Worm (Caenorhabditis elegans) whole organism, L3 larva: ENCODE results near the gene math-28.

ENCODE experiments used
- R02D3.7 ChIP-seq: fragments of 150-350 bp; optimal IDR thresholded peaks from 2 replicates; lab custom pipeline; 2014; ENCODE audit warnings: missing biosample characterization, missing genetic modification characterization
- ceh-16 ChIP-seq: sonication (generic microtip); optimal IDR thresholded peaks from 2 replicates; lab custom pipeline; 2017; ENCODE audit warnings: missing biosample characterization, missing genetic modification characterization
- ceh-28 ChIP-seq: fragments of 150-350 bp; optimal IDR thresholded peaks from 2 replicates; lab custom pipeline; 2014; ENCODE audit warnings: missing biosample characterization, missing genetic modification reagents, missing genetic modification characterization
- ceh-82 ChIP-seq: fragments of 150-350 bp; optimal IDR thresholded peaks from 2 replicates; lab custom pipeline; 2014; ENCODE audit warnings: missing biosample characterization, missing genetic modification characterization
- ceh-9 ChIP-seq: sonication (generic microtip); optimal IDR thresholded peaks from 2 replicates; lab custom pipeline; 2018; ENCODE audit warnings: missing biosample characterization, missing genetic modification characterization
- daf-12 ChIP-seq: fragments of 150-350 bp; optimal IDR thresholded peaks from 2 replicates; lab custom pipeline; 2014; ENCODE audit warnings: missing biosample characterization, missing genetic modification reagents, missing genetic modification characterization
- egl-27 ChIP-seq: sonication (generic microtip); optimal IDR thresholded peaks from 4 replicates; lab custom pipeline; 2017; ENCODE audit warnings: missing biosample characterization, missing genetic modification reagents, missing genetic modification characterization
- elt-1 ChIP-seq: fragments of 150-350 bp; optimal IDR thresholded peaks from 2 replicates; lab custom pipeline; 2014; ENCODE audit warnings: missing biosample characterization, missing genetic modification characterization
- elt-2 ChIP-seq: sonication (generic microtip); optimal IDR thresholded peaks from 2 replicates; lab custom pipeline; 2016; ENCODE audit warnings: missing genetic modification reagents, mild to moderate bottlenecking, missing genetic modification characterization, missing compliant biosample characterization
- eor-1 ChIP-seq, 2 experiments: fragments of 150-350 bp; optimal IDR thresholded peaks; 2 replicates each; lab custom pipeline; 2014 to 2018; ENCODE audit warnings: missing biosample characterization in 2 of 2, missing genetic modification characterization in 2 of 2
- fkh-10 ChIP-seq: sonication (generic microtip); optimal IDR thresholded peaks from 2 replicates; lab custom pipeline; 2017; ENCODE audit warnings: missing biosample characterization, missing genetic modification reagents, missing genetic modification characterization
- fos-1 ChIP-seq: fragments of 150-350 bp; optimal IDR thresholded peaks from 2 replicates; lab custom pipeline; 2014; ENCODE audit warnings: missing biosample characterization, missing genetic modification characterization
- hmg-11 ChIP-seq: sonication (generic microtip); optimal IDR thresholded peaks from 2 replicates; lab custom pipeline; 2016; ENCODE audit warnings: missing genetic modification characterization, missing compliant biosample characterization
- jun-1 ChIP-seq: fragments of 150-350 bp; optimal IDR thresholded peaks from 2 replicates; lab custom pipeline; 2014; ENCODE audit warnings: missing biosample characterization, missing genetic modification reagents, missing genetic modification characterization
- lin-15B ChIP-seq: fragments of 150-350 bp; optimal IDR thresholded peaks from 2 replicates; lab custom pipeline; 2014; ENCODE audit warnings: missing biosample characterization, missing genetic modification characterization
- mdl-1 ChIP-seq: fragments of 150-350 bp; optimal IDR thresholded peaks from 2 replicates; lab custom pipeline; 2014; ENCODE audit warnings: missing biosample characterization, missing genetic modification characterization
- mml-1 ChIP-seq: fragments of 150-350 bp; sonication (generic microtip); optimal IDR thresholded peaks from 3 replicates; lab custom pipeline; 2014; ENCODE audit warnings: missing biosample characterization, missing genetic modification characterization
- nfya-1 ChIP-seq: sonication (generic microtip); optimal IDR thresholded peaks from 2 replicates; lab custom pipeline; 2017; ENCODE audit warnings: missing genetic modification characterization, mild to moderate bottlenecking, missing compliant biosample characterization, antibody characterized with exemption, moderate library complexity; ENCODE audit not compliant: insufficient read depth
- nhr-12 ChIP-seq: fragments of 150-350 bp; optimal IDR thresholded peaks from 2 replicates; lab custom pipeline; 2014; ENCODE audit warnings: missing biosample characterization, missing genetic modification characterization
- nhr-23 ChIP-seq: fragments of 150-350 bp; optimal IDR thresholded peaks from 2 replicates; lab custom pipeline; 2014; ENCODE audit warnings: missing biosample characterization, missing genetic modification reagents, missing genetic modification characterization
- nhr-237 ChIP-seq: fragments of 150-350 bp; optimal IDR thresholded peaks from 2 replicates; lab custom pipeline; 2014; ENCODE audit warnings: missing biosample characterization, missing genetic modification characterization
- nhr-43 ChIP-seq: sonication (generic microtip); optimal IDR thresholded peaks from 2 replicates; lab custom pipeline; 2016; ENCODE audit warnings: mild to moderate bottlenecking, missing genetic modification characterization, missing compliant biosample characterization; ENCODE audit not compliant: poor library complexity, severe bottlenecking
- nhr-67 ChIP-seq: fragments of 150-350 bp; optimal IDR thresholded peaks from 2 replicates; lab custom pipeline; 2014; ENCODE audit warnings: missing biosample characterization, missing genetic modification characterization
- nhr-77 ChIP-seq: fragments of 150-350 bp; optimal IDR thresholded peaks from 2 replicates; lab custom pipeline; 2014; ENCODE audit warnings: missing biosample characterization, missing genetic modification characterization
- pha-4 ChIP-seq: fragments of 150-350 bp; optimal IDR thresholded peaks from 2 replicates; lab custom pipeline; 2014; ENCODE audit warnings: missing biosample characterization, missing genetic modification reagents, missing genetic modification characterization
- pqm-1 ChIP-seq: fragments of 150-350 bp; optimal IDR thresholded peaks from 2 replicates; lab custom pipeline; 2017; ENCODE audit warnings: missing biosample characterization, missing genetic modification characterization, inconsistent platforms
- sea-2 ChIP-seq: fragments of 150-350 bp; sonication (generic microtip); optimal IDR thresholded peaks from 4 replicates; lab custom pipeline; 2014; ENCODE audit warnings: missing biosample characterization, missing genetic modification reagents, missing genetic modification characterization
- snpc-4 ChIP-seq: fragments of 150-350 bp; optimal IDR thresholded peaks from 2 replicates; lab custom pipeline; 2014; ENCODE audit warnings: missing biosample characterization, missing genetic modification characterization
- tbx-2 ChIP-seq: sonication (generic microtip); optimal IDR thresholded peaks from 2 replicates; lab custom pipeline; 2016; ENCODE audit warnings: mild to moderate bottlenecking, missing genetic modification characterization, missing compliant biosample characterization
- unc-39 ChIP-seq: sonication (generic microtip); optimal IDR thresholded peaks from 4 replicates; lab custom pipeline; 2017; ENCODE audit warnings: missing biosample characterization, missing genetic modification characterization
- ztf-11 ChIP-seq: fragments of 150-350 bp; optimal IDR thresholded peaks from 2 replicates; lab custom pipeline; 2014; ENCODE audit warnings: missing biosample characterization, missing genetic modification characterization

The math-28 gene

DNA sequence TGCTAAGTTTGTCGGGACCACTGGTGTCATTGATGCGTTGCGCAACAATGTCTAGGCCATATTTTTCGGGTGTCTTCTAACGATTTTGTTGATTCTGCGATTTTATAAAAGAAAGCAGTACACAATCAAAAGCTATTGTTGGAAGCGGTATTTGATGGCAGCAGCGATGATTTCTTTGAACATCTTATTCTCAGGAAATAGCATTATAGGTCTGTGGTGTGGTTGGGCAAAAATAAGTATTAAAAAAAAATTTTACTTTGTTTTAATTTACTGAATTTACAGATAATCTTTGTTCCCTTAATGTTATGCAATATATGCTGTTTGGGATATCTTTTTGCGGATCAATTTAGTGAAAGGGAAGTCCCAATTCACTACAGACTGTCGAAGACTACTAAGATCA lies 6.1 kb upstream of the math-28 start, which contains the start of gene F36H5.10:
F36H5.10 (plus strand) TSS at position 301 of the 400 bp plus-strand sequence.
- TF ChIP-seq tbx-2 (tag; lab: Kevin White, UChicago) (no peak), unc-39 (tag; lab: Kevin White, UChicago) (no peak), elt-1 (tag; lab: Kevin White, UChicago) (no peak), nhr-12 (tag; lab: Kevin White, UChicago) (no peak), mml-1 (tag; lab: Kevin White, UChicago) (no peak), nhr-23 (no peak), ceh-82 (tag; lab: Kevin White, UChicago) (no peak), egl-27 (tag; lab: Kevin White, UChicago) (no peak), ztf-11 (tag; lab: Kevin White, UChicago) (no peak), nhr-43 (no peak), jun-1 (tag; lab: Kevin White, UChicago) (no peak), lin-15B (tag; lab: Kevin White, UChicago) (no peak), daf-12 (tag; lab: Kevin White, UChicago) (no peak), ceh-9 (tag; lab: Kevin White, UChicago) (no peak), pha-4 (tag; lab: Kevin White, UChicago) (no peak), mdl-1 (tag; lab: Kevin White, UChicago) (no peak), nhr-67 (no peak), sea-2 (no peak), ceh-28 (no peak)

DNA sequence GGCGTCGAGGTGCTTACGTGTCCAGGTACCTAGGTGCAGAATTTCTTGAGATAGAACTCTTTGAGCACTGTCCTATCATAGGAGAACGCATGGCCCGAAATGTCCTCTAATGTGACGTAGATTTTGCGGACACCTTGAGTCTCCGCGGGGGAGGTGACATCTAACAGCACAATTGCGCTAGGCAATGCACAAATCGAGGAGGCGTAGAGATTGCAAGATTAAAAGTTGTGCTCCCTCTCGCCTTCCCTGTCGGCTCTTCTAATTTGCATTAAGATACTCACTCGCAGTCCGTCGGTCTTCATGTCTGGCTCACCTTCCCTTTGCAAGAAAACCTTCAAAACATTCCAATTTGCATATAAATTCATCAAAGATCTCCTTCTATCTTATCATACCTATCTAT lies 3.6 kb upstream of the math-28 start, which contains the start of gene F36H5.18:
F36H5.18 (plus strand) TSS at position 301 of the 400 bp plus-strand sequence.
- no peak for TF ChIP-seq nhr-77 (tag; lab: Kevin White, UChicago)
- TF ChIP-seq pqm-1 (tag; lab: Kevin White, UChicago) = no peak
- TF ChIP-seq ztf-11 (tag; lab: Kevin White, UChicago) = no peak
- no peak for TF ChIP-seq sea-2
- TF ChIP-seq nfya-1 (tag; lab: Kevin White, UChicago) = no peak
- TF ChIP-seq pha-4 (tag; lab: Kevin White, UChicago) = no peak
- no peak for TF ChIP-seq fkh-10
- no peak for TF ChIP-seq fos-1 (tag; lab: Kevin White, UChicago)
- no peak for TF ChIP-seq ceh-82 (tag; lab: Kevin White, UChicago)
- TF ChIP-seq mml-1 (tag; lab: Kevin White, UChicago) = no peak
- no peak for TF ChIP-seq snpc-4 (tag; lab: Kevin White, UChicago)
- TF ChIP-seq R02D3.7 (tag; lab: Kevin White, UChicago) = no peak

DNA sequence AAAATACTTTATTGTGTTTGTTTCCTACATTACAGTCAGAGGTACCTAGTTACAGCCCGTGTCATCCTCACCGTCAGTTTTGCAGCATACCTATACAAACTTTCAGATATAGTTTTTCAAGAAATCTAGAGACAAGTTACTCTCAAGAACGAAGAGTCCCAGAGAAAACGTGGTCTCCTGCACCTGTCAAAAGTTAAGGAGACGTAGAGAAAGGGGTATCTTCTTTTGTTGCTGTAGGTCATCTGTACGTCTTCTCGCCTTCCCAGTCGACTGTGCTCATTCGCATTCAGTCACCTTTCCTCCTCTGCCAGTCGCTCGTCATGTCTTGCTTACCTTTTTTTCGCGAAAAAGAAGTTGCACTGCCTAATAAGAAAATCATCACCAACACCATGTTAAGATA lies 1.6 kb upstream of the math-28 start, which contains the start of gene F36H5.4:
F36H5.4 (plus strand) TSS at position 301 of the 400 bp plus-strand sequence.
- TF ChIP-seq hmg-11 (tag; lab: Kevin White, UChicago) = no peak
- TF ChIP-seq nhr-12 (tag; lab: Kevin White, UChicago) = no peak

DNA sequence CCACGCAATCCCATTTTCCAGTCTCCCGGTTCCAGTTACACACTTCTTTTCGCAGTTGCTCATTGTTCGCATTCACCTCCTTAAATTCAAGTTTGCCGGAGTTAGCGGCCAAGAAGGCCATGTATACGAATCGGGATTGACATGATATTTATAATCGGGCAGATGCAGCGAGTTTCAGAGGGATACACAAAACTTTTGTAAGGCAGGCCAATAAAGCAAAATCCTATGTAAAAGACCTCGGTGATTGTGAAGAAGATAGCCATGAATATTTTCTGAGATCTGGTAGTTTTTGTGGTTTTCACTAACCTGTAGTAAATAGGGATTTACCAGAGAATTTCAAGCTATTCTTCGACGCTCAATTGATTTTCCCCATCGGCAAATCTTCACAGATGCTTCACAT lies 3.5 kb downstream of the math-28 start:
- no peak for TF ChIP-seq ceh-28

DNA sequence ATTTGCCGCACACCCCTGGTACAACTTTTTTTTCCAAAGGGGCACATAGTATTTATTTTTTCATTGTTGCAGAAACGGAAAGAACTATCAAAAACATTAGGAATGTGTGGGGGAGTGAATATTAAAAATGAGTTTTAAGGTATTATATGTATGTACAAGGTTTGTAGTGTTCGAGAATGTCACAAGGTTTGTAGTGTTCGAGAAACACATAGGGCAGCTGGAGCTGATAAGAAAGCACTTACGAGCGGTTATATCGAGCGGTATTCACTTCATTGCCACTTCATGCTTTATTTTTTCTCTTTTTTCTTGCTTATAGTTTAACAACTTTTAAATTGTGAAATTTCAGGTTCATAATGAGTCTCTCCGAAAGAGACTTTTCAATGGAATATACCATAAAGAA lies 4.3 kb downstream of the math-28 start:
- peak; percentile 39 for TF ChIP-seq pqm-1 (tag; lab: Kevin White, UChicago)
- TF ChIP-seq elt-2 (tag; lab: Kevin White, UChicago) = peak; percentile 75

DNA sequence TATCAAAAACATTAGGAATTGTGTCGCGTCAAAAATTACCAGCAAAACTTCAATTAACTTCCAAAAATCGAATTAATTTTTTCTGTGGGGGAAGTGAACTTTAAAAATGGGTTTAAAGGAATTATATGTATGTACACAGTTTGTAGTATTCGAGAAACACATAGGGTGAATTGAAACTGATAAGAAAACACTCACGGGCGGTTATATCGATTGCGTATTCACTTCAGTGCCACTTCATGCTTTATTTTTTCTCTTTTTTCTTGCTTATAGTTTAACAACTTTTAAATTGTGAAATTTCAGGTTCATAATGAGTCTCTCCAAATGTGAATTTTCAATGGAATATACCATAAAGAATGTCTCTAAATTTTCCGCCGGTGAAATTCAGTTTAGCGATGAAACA lies 8.2 kb downstream of the math-28 start, which contains the start of gene math-26:
math-26 (plus strand) TSS at position 301 of the 400 bp plus-strand sequence.
- peak; percentile 21 for TF ChIP-seq elt-2 (tag; lab: Kevin White, UChicago)
- TF ChIP-seq, all 47 proteins: peak for 1; not testable (repeated sequence) for 46

DNA sequence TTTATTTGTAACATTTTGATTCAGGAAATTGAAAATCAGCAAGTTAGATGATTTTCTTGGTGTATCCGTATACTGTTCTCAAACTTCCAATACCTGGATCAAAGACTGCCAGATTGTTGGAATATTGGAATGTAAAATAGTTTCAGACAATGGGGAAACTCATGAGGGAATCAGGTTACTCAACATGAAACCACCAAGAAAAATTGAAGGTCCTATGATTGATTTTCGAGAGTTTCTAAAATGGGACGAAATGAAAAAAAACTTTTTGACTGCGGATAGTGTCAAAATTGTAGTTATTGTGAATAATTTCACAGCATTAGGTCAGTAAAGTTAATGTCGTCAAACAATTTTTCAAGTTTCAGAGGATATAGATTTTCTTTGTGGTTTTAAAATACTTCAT lies 8.6 kb downstream of the math-28 start, which contains the start of gene math-3:
math-3 (plus strand) TSS at position 301 of the 400 bp plus-strand sequence.
- no peak for TF ChIP-seq fkh-10
- TF ChIP-seq lin-15B (tag; lab: Kevin White, UChicago) = no peak
- no peak for TF ChIP-seq elt-1 (tag; lab: Kevin White, UChicago)
- TF ChIP-seq nhr-77 (tag; lab: Kevin White, UChicago) = no peak
- TF ChIP-seq ztf-11 (tag; lab: Kevin White, UChicago) = no peak
- TF ChIP-seq elt-2 (tag; lab: Kevin White, UChicago) = no peak
- TF ChIP-seq pqm-1 (tag; lab: Kevin White, UChicago) = no peak
- TF ChIP-seq snpc-4 (tag; lab: Kevin White, UChicago) = no peak
- no peak for TF ChIP-seq eor-1 (tag; optimal IDR thresholded peaks at IDR 0.05; lab: Kevin White, UChicago)
- TF ChIP-seq mdl-1 (tag; lab: Kevin White, UChicago) = no peak
- TF ChIP-seq nhr-237 (tag; lab: Kevin White, UChicago) = no peak
- no peak for TF ChIP-seq nhr-43
- no peak for TF ChIP-seq hmg-11 (tag; lab: Kevin White, UChicago)
- no peak for TF ChIP-seq ceh-82 (tag; lab: Kevin White, UChicago)
- no peak for TF ChIP-seq unc-39 (tag; lab: Kevin White, UChicago)
- TF ChIP-seq ceh-16 (tag; lab: Kevin White, UChicago) = no peak
